Fruit fly (Drosophila melanogaster): ENCODE results near the gene Dscam3.

Gene Dscam3

dm6 chr3R:17505599-17505998 lies at the start of gene Dscam3:
Gene Dscam3, minus strand, starts transcription at chr3R:17505667.
- TF ChIP-seq EcR (GFP tag; optimal IDR thresholded peaks at IDR 0.05) (no peak), Dll (optimal IDR thresholded peaks at IDR 0.05) (no peak), pan (optimal IDR thresholded peaks at IDR 0.05) (no peak), usp (GFP tag; optimal IDR thresholded peaks at IDR 0.05) (no peak), psq (optimal IDR thresholded peaks at IDR 0.05) (no peak), CG8478 (optimal IDR thresholded peaks at IDR 0.05) (no peak)

dm6 chr3R:17550827-17551468 lies 45.5 kb upstream of the Dscam3 start:
- TF ChIP-seq pan (optimal IDR thresholded peaks at IDR 0.05) (no peak), psq (optimal IDR thresholded peaks at IDR 0.05) (no peak), usp (GFP tag; optimal IDR thresholded peaks at IDR 0.05) (no peak), Dll (optimal IDR thresholded peaks at IDR 0.05) (no peak), EcR (GFP tag; optimal IDR thresholded peaks at IDR 0.05) (no peak), CG8478 (optimal IDR thresholded peaks at IDR 0.05) (no peak)

dm6 chr3R:17549985-17550384 lies 44.5 kb upstream of the Dscam3 start:
- TF ChIP-seq pan (optimal IDR thresholded peaks at IDR 0.05), result no peak
- TF ChIP-seq psq (optimal IDR thresholded peaks at IDR 0.05), result no peak
- no peak for TF ChIP-seq Dll (optimal IDR thresholded peaks at IDR 0.05)
- TF ChIP-seq usp (GFP tag; optimal IDR thresholded peaks at IDR 0.05), result no peak
- TF ChIP-seq EcR (GFP tag; optimal IDR thresholded peaks at IDR 0.05), result no peak

dm6 chr3R:17546115-17546705 lies 40.7 kb upstream of the Dscam3 start, which contains the start of gene Prx3:
Gene Prx3, minus strand, starts transcription at chr3R:17546531.
- no peak for TF ChIP-seq CG8478 (optimal IDR thresholded peaks at IDR 0.05)
- TF ChIP-seq Dll (optimal IDR thresholded peaks at IDR 0.05), result no peak
- TF ChIP-seq EcR (GFP tag; optimal IDR thresholded peaks at IDR 0.05), result no peak
- no peak for TF ChIP-seq pan (optimal IDR thresholded peaks at IDR 0.05)
- TF ChIP-seq psq (optimal IDR thresholded peaks at IDR 0.05), result no peak
- no peak for TF ChIP-seq usp (GFP tag; optimal IDR thresholded peaks at IDR 0.05)

dm6 chr3R:17544594-17544993 lies 39.1 kb upstream of the Dscam3 start:
- TF ChIP-seq psq (optimal IDR thresholded peaks at IDR 0.05) (no peak), usp (GFP tag; optimal IDR thresholded peaks at IDR 0.05) (no peak), EcR (GFP tag; optimal IDR thresholded peaks at IDR 0.05) (no peak), pan (optimal IDR thresholded peaks at IDR 0.05) (no peak), CG8478 (optimal IDR thresholded peaks at IDR 0.05) (no peak), Dll (optimal IDR thresholded peaks at IDR 0.05) (no peak)

DNA sequence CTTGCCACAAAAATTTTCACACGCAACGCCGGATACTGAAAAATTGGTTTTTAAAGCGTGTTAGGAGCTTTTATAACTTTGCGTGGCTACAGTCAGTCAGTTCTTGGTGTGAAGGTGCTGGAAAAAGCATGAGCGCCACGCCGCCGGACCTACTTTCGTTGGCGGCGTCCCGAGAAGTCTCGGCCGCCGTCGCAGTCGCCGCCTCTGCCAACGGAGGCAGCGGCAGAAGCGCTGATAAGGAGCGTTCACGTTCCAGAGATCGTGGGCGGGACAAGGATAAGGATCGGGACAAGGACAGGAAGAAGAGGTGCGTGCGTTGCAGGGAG lies 35.0 kb upstream of the Dscam3 start:
- TF ChIP-seq psq (optimal IDR thresholded peaks at IDR 0.05) (no peak), Dll (optimal IDR thresholded peaks at IDR 0.05) (no peak), usp (GFP tag; optimal IDR thresholded peaks at IDR 0.05) (no peak), EcR (GFP tag; optimal IDR thresholded peaks at IDR 0.05) (no peak), CG8478 (optimal IDR thresholded peaks at IDR 0.05) (no peak), pan (optimal IDR thresholded peaks at IDR 0.05) (no peak)

DNA sequence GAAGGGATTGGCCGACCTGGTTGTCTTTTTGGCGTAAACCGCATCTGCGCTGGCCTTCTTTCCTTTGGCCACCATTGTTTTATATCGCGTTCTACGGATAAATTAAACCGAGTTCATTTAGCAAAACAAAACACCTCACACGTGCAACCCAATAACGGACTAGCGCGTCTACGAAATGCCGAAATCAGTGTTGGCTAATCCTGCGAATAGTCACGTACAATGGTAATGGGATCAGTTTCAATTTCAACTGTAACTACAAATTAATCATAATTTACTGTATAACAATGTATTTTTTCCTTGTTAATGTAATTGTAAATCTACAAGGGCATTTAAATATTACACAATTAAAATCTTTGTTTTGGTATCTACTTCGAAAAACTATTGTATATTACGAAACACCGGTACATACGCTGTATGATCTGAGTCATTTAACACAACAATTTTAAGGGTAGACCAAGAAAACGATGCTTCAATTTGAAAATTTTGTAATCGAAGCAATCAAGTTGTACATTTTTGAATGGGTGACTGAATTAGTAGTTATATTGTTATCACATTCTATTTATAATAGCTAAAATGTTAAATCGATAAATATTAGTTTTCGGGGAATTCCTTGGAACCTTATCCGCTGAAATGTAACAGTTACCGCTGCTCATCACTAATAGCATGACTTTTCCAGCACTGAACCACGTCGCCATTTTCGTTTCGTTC lies 34.5 kb upstream of the Dscam3 start, which contains the start of gene SF1:
TSS of gene SF1 (plus strand) at position 633 of the 708 bp plus-strand sequence.
- TF ChIP-seq pan (optimal IDR thresholded peaks at IDR 0.05) (no peak), psq (optimal IDR thresholded peaks at IDR 0.05) (no peak), Dll (optimal IDR thresholded peaks at IDR 0.05) (no peak), CG8478 (optimal IDR thresholded peaks at IDR 0.05) (no peak), EcR (GFP tag; optimal IDR thresholded peaks at IDR 0.05) (no peak), usp (GFP tag; optimal IDR thresholded peaks at IDR 0.05) (no peak)

- TF ChIP-seq pan (optimal IDR thresholded peaks at IDR 0.05) (no peak), Dll (optimal IDR thresholded peaks at IDR 0.05) (no peak)
These were observed 31.2 kb upstream of the Dscam3 start for dm6 chr3R:17536594-17537158.

dm6 chr3R:17535106-17535764 lies 29.8 kb upstream of the Dscam3 start:
- TF ChIP-seq Dll (optimal IDR thresholded peaks at IDR 0.05) (no peak), pan (optimal IDR thresholded peaks at IDR 0.05) (no peak)

DNA sequence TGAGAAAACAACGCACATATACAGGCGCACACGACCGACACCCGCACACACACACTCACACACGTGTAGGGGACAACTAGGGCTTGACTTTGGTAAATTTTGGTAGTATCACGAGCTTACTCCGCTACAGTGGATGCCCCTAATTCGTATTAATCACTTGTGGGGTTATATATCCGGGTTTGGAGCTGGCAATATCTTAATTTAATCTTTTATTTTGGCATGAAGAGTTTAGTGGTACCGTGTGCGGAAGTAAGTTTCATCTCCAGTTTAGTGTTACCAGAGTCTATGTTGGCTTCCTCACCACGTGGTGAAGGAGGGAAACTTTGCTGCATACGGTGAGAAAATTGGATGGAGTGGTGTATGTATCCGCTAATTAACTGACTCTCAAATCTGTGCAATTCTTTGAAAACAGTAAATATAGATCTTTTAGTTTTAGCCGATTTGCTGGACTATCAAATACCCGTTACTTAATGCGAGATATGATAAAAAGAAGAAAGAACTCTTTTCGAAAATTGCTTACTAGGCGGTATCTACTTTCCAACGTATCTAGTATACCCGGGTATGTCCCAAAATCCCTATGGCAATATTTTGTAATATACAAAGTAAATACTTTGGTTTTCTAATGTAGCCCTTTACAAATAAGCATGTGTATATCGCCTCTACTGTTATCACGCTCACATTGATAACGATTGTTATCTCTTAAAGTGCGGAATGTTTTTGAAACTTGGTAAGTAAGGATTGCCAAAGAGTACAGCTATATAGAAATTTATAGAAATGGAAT lies 29.0 kb upstream of the Dscam3 start, which contains the start of the genes CG5823 and P5cr-2:
TSS of gene CG5823 (minus strand) at position 263 of the 781 bp plus-strand sequence.
TSS of gene P5cr-2 (plus strand) at position 491 of the 781 bp plus-strand sequence.
- TF ChIP-seq CG8478 (optimal IDR thresholded peaks at IDR 0.05) (no peak), EcR (GFP tag; optimal IDR thresholded peaks at IDR 0.05) (no peak), usp (GFP tag; optimal IDR thresholded peaks at IDR 0.05) (no peak), pan (optimal IDR thresholded peaks at IDR 0.05) (no peak), psq (optimal IDR thresholded peaks at IDR 0.05) (no peak)

DNA sequence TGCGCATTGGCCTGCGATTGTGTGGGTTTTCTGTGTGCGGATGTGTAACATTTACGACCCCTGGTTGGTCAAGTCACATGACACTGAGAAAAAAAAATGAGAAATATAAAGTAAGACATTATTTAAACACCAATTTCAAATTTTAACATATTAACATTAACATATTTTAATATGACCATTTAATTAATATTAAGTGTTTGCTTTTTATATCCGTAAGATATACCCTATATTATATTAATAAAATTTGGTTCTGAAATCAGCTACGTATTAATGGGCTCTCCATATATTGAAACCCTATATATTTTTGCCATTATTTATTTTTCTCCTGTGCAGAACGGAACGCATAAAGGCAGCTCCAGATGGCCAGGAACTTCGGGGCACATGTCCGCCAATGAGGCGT lies 24.9 kb upstream of the Dscam3 start:
- no peak for TF ChIP-seq CG8478 (optimal IDR thresholded peaks at IDR 0.05)
- TF ChIP-seq psq (optimal IDR thresholded peaks at IDR 0.05), result no peak
- TF ChIP-seq pan (optimal IDR thresholded peaks at IDR 0.05), result no peak
- TF ChIP-seq EcR (GFP tag; optimal IDR thresholded peaks at IDR 0.05), result no peak
- TF ChIP-seq usp (GFP tag; optimal IDR thresholded peaks at IDR 0.05), result no peak
- TF ChIP-seq Dll (optimal IDR thresholded peaks at IDR 0.05), result no peak
